Fruit fly (Drosophila melanogaster) whole organism, embryonic: ENCODE measurements around the gene NaPi-III.

Source experiments
- Atf6 ChIP-seq: fragments of 200-800 bp; sonication (Bioruptor generic); IDR thresholded peaks from 2 replicates; pipeline ENCODE4 v1.3.6; 2022; ENCODE audit warnings: missing biosample characterization, missing genetic modification characterization
- B-H1 ChIP-seq: fragments of 200-800 bp; sonication (Bioruptor generic); IDR thresholded peaks from 3 replicates; pipeline ENCODE4 v1.3.6; 2022; ENCODE audit warnings: missing biosample characterization, missing genetic modification characterization
- Bteb2 ChIP-seq: fragments of 200-800 bp; sonication (Bioruptor generic); optimal IDR thresholded peaks from 2 replicates; lab custom pipeline; 2016; ENCODE audit warnings: missing biosample characterization, missing genetic modification characterization
- CG10274 ChIP-seq: fragments of 200-800 bp; sonication (Bioruptor generic); optimal IDR thresholded peaks from 3 replicates; lab custom pipeline; 2017; ENCODE audit warnings: missing biosample characterization, mild to moderate bottlenecking, missing genetic modification characterization
- CG10565 ChIP-seq: fragments of 200-800 bp; sonication (Bioruptor generic); optimal IDR thresholded peaks from 3 replicates; lab custom pipeline; 2016; ENCODE audit warnings: missing biosample characterization, mild to moderate bottlenecking, missing genetic modification characterization
- CG10959 ChIP-seq: fragments of 200-800 bp; sonication (Bioruptor generic); IDR thresholded peaks from 2 replicates; pipeline ENCODE4 v1.3.6; 2022; ENCODE audit warnings: missing biosample characterization, missing genetic modification characterization
- CG11398 ChIP-seq: fragments of 200-800 bp; sonication (Bioruptor generic); optimal IDR thresholded peaks from 2 replicates; lab custom pipeline; 2016; ENCODE audit warnings: missing biosample characterization, missing genetic modification characterization
- CG11456 ChIP-seq: fragments of 200-800 bp; sonication (Bioruptor generic); IDR thresholded peaks from 3 replicates; pipeline ENCODE4 v1.3.6; 2022; ENCODE audit warnings: missing biosample characterization, missing genetic modification characterization
- CG11695 ChIP-seq: fragments of 200-800 bp; sonication (Bioruptor generic); IDR thresholded peaks from 3 replicates; pipeline ENCODE4 v1.3.6; 2022; ENCODE audit warnings: missing biosample characterization, missing genetic modification characterization
- CG12219 ChIP-seq: fragments of 200-800 bp; sonication (Bioruptor generic); optimal IDR thresholded peaks from 3 replicates; lab custom pipeline; 2018; ENCODE audit warnings: missing biosample characterization, mild to moderate bottlenecking, missing genetic modification characterization
- CG14860 ChIP-seq: fragments of 200-800 bp; sonication (Bioruptor generic); IDR thresholded peaks from 3 replicates; pipeline ENCODE4 v1.3.6; 2022; ENCODE audit warnings: missing biosample characterization, missing genetic modification characterization; ENCODE audit not compliant: partially characterized antibody
- CG16815 ChIP-seq: fragments of 200-800 bp; sonication (Bioruptor generic); optimal IDR thresholded peaks from 3 replicates; lab custom pipeline; 2017; ENCODE audit warnings: missing biosample characterization, mild to moderate bottlenecking, missing genetic modification characterization
- CG17328 ChIP-seq: fragments of 200-800 bp; sonication (Bioruptor generic); IDR thresholded peaks from 2 replicates; pipeline ENCODE4 v1.3.6; 2022; ENCODE audit warnings: missing biosample characterization, missing genetic modification characterization
- CG3065 ChIP-seq: fragments of 200-800 bp; sonication (Bioruptor generic); optimal IDR thresholded peaks from 2 replicates; lab custom pipeline; 2016; ENCODE audit warnings: missing biosample characterization, missing genetic modification characterization
- CG6854 ChIP-seq: fragments of 200-800 bp; sonication (Bioruptor generic); optimal IDR thresholded peaks from 3 replicates; lab custom pipeline; 2017; ENCODE audit warnings: missing biosample characterization, mild to moderate bottlenecking, missing genetic modification characterization
- CG7556 ChIP-seq: fragments of 200-800 bp; sonication (Bioruptor generic); optimal IDR thresholded peaks from 2 replicates; lab custom pipeline; 2017; ENCODE audit warnings: missing biosample characterization, mild to moderate bottlenecking, missing genetic modification characterization
- CG8924 ChIP-seq: fragments of 200-800 bp; optimal IDR thresholded peaks from 3 replicates; lab custom pipeline; 2019; ENCODE audit warnings: missing biosample characterization, mild to moderate bottlenecking, missing genetic modification characterization, moderate library complexity
- CG9609 ChIP-seq: fragments of 200-800 bp; sonication (Bioruptor generic); optimal IDR thresholded peaks from 3 replicates; lab custom pipeline; 2016; ENCODE audit warnings: missing biosample characterization, missing genetic modification characterization
- CG9797 ChIP-seq: fragments of 200-800 bp; sonication (Bioruptor generic); optimal IDR thresholded peaks from 3 replicates; lab custom pipeline; 2018; ENCODE audit warnings: missing biosample characterization, mild to moderate bottlenecking, missing genetic modification characterization
- Dbx ChIP-seq: fragments of 200-800 bp; sonication (Bioruptor generic); IDR thresholded peaks from 3 replicates; pipeline ENCODE4 v1.3.6; 2022; ENCODE audit warnings: missing biosample characterization, missing genetic modification characterization
- Elba2 ChIP-seq: fragments of 200-800 bp; sonication (Bioruptor generic); optimal IDR thresholded peaks from 3 replicates; lab custom pipeline; 2016; ENCODE audit warnings: missing biosample characterization, missing genetic modification characterization
- Hmx ChIP-seq: fragments of 200-800 bp; sonication (Bioruptor generic); optimal IDR thresholded peaks from 2 replicates; lab custom pipeline; 2016; ENCODE audit warnings: missing biosample characterization, missing genetic modification characterization
- Max ChIP-seq: fragments of 200-800 bp; sonication (Bioruptor generic); optimal IDR thresholded peaks from 2 replicates; lab custom pipeline; 2016; ENCODE audit warnings: missing biosample characterization, mild to moderate bottlenecking, missing genetic modification characterization
- Mrtf ChIP-seq: fragments of 200-800 bp; sonication (Bioruptor generic); IDR thresholded peaks from 3 replicates; pipeline ENCODE4 v1.3.6; 2022; ENCODE audit warnings: missing biosample characterization, missing genetic modification characterization
- NK7.1 ChIP-seq: fragments of 200-800 bp; sonication (Bioruptor generic); optimal IDR thresholded peaks from 3 replicates; lab custom pipeline; 2016; ENCODE audit warnings: missing biosample characterization, missing genetic modification characterization
- Oaz ChIP-seq: fragments of 200-800 bp; sonication (Bioruptor generic); IDR thresholded peaks from 2 replicates; pipeline ENCODE4 v1.3.6; 2022; ENCODE audit warnings: missing biosample characterization, missing genetic modification characterization
- Poxn ChIP-seq: fragments of 200-800 bp; sonication (Bioruptor generic); IDR thresholded peaks from 2 replicates; pipeline ENCODE4 v1.3.6; 2022; ENCODE audit warnings: missing biosample characterization, missing genetic modification characterization
- Taf1 ChIP-seq: fragments of 200-800 bp; sonication (Bioruptor generic); IDR thresholded peaks from 2 replicates; pipeline ENCODE4 v1.3.6; 2022; ENCODE audit warnings: missing biosample characterization, missing genetic modification characterization
- ac ChIP-seq: fragments of 200-800 bp; sonication (Bioruptor generic); optimal IDR thresholded peaks from 3 replicates; lab custom pipeline; 2017; ENCODE audit warnings: missing biosample characterization, mild to moderate bottlenecking, missing genetic modification characterization
- ato ChIP-seq: fragments of 200-800 bp; sonication (Bioruptor generic); IDR thresholded peaks from 2 replicates; pipeline ENCODE4 v1.3.6; 2022; ENCODE audit warnings: missing biosample characterization, missing genetic modification characterization; ENCODE audit not compliant: partially characterized antibody
- cas ChIP-seq: fragments of 200-800 bp; sonication (Bioruptor generic); IDR thresholded peaks from 2 replicates; pipeline ENCODE4 v1.3.6; 2022; ENCODE audit warnings: missing biosample characterization, missing genetic modification characterization
- chif ChIP-seq, 2 experiments: fragments of 200-800 bp; sonication (Bioruptor generic); optimal IDR thresholded peaks; 3 replicates each; lab custom pipeline; 2016; ENCODE audit warnings: missing biosample characterization in 2 of 2, missing genetic modification characterization in 2 of 2
- chn ChIP-seq: fragments of 200-800 bp; sonication (Bioruptor generic); optimal IDR thresholded peaks from 2 replicates; lab custom pipeline; 2016; ENCODE audit warnings: missing biosample characterization, missing genetic modification characterization
- ci ChIP-seq: fragments of 200-800 bp; sonication (Bioruptor generic); IDR thresholded peaks from 3 replicates; pipeline ENCODE4 v1.3.6; 2022; ENCODE audit warnings: missing biosample characterization, missing genetic modification characterization
- croc ChIP-seq: fragments of 200-800 bp; sonication (Bioruptor generic); conservative IDR thresholded peaks from 3 replicates; pipeline ENCODE4 v1.3.6; 2022; ENCODE audit warnings: missing biosample characterization, missing genetic modification characterization
- gce ChIP-seq: fragments of 200-800 bp; sonication (Bioruptor generic); IDR thresholded peaks from 3 replicates; pipeline ENCODE4 v1.3.6; 2022; ENCODE audit warnings: missing biosample characterization, missing genetic modification characterization
- jing ChIP-seq: fragments of 200-800 bp; sonication (Bioruptor generic); optimal IDR thresholded peaks from 2 replicates; lab custom pipeline; 2018; ENCODE audit warnings: missing biosample characterization, mild to moderate bottlenecking, missing genetic modification characterization
- lab ChIP-seq: fragments of 200-800 bp; sonication (Bioruptor generic); optimal IDR thresholded peaks from 3 replicates; lab custom pipeline; 2017; ENCODE audit warnings: missing biosample characterization, missing genetic modification characterization, mild to moderate bottlenecking, moderate library complexity, missing genetic modification reagents
- mld ChIP-seq: fragments of 200-800 bp; sonication (Bioruptor generic); IDR thresholded peaks from 3 replicates; pipeline ENCODE4 v1.3.6; 2022; ENCODE audit warnings: missing biosample characterization, missing genetic modification characterization; ENCODE audit not compliant: partially characterized antibody
- org-1 ChIP-seq: fragments of 200-800 bp; sonication (Bioruptor generic); optimal IDR thresholded peaks from 2 replicates; lab custom pipeline; 2017; ENCODE audit warnings: missing biosample characterization, missing genetic modification characterization
- pan ChIP-seq, 4 experiments: fragments of >200 bp in 3 of 4; fragments of 200-800 bp in 1 of 4; sonication (Bioruptor generic) in 1 of 4; optimal IDR thresholded peaks in 3 of 4; IDR thresholded peaks in 1 of 4; 2 replicates each; pipeline versions ENCODE4 v1.3.6 to Lab custom; 2017 to 2022; ENCODE audit warnings: missing biosample characterization in 2 of 4, missing genetic modification characterization in 2 of 4, mixed read lengths in 1 of 4
- pho ChIP-seq: fragments of 200-800 bp; sonication (Bioruptor generic); optimal IDR thresholded peaks from 2 replicates; lab custom pipeline; 2016; ENCODE audit warnings: missing biosample characterization, missing genetic modification characterization
- scrt ChIP-seq: fragments of 200-800 bp; sonication (Bioruptor generic); optimal IDR thresholded peaks from 2 replicates; lab custom pipeline; 2018; ENCODE audit warnings: missing biosample characterization, mild to moderate bottlenecking, missing genetic modification characterization, moderate library complexity
- sens ChIP-seq: fragments of 200-800 bp; sonication (Bioruptor generic); peaks from one replicate; lab custom pipeline; 2016; ENCODE audit warnings: missing biosample characterization, missing genetic modification characterization
- sqz ChIP-seq: fragments of 200-800 bp; sonication (Bioruptor generic); optimal IDR thresholded peaks from 3 replicates; lab custom pipeline; 2018; ENCODE audit warnings: missing biosample characterization, mild to moderate bottlenecking, missing genetic modification characterization
- tin ChIP-seq: fragments of 200-800 bp; sonication (Bioruptor generic); optimal IDR thresholded peaks from 3 replicates; lab custom pipeline; 2016; ENCODE audit warnings: missing biosample characterization, missing genetic modification characterization
- tio ChIP-seq: fragments of 200-800 bp; sonication (Bioruptor generic); optimal IDR thresholded peaks from 2 replicates; lab custom pipeline; 2017; ENCODE audit warnings: missing biosample characterization, missing genetic modification characterization, inconsistent platforms
- trem ChIP-seq: fragments of 200-800 bp; optimal IDR thresholded peaks from 3 replicates; lab custom pipeline; 2019; ENCODE audit warnings: missing biosample characterization, mild to moderate bottlenecking, missing genetic modification characterization, moderate library complexity
- vfl ChIP-seq: fragments of 200-800 bp; sonication (Bioruptor generic); optimal IDR thresholded peaks from 2 replicates; lab custom pipeline; 2016; ENCODE audit warnings: missing biosample characterization, missing genetic modification characterization
- wor ChIP-seq: fragments of 200-800 bp; sonication (Bioruptor generic); IDR thresholded peaks from 2 replicates; pipeline ENCODE4 v1.3.6; 2022; ENCODE audit warnings: missing biosample characterization, missing genetic modification characterization

The NaPi-III gene

dm6 chr3L:11089805-11090440 is 33.2 kb upstream of the NaPi-III start (continued):
- TF ChIP-seq gce (GFP tag; lab: Robert Waterston, UW) (peak; percentile 59), Taf1 (GFP tag; lab: Robert Waterston, UW) (0 out of 2 replicates have a peak, but pooled peaks have one; percentile 15), Poxn (GFP tag; lab: Robert Waterston, UW) (no peak), croc (peak; percentile 68), B-H1 (peak; percentile 50), CG10274 (GFP tag; lab: Kevin White, UChicago) (peak; percentile 75), tio (peak; percentile 95), pan (optimal IDR thresholded peaks at IDR 0.05; lab: Kevin White, UChicago) (no peak), pan (GFP tag; optimal IDR thresholded peaks at IDR 0.05 in 1 of 2, IDR thresholded peaks at IDR 0.05 in 1 of 2) (peak in 1 of 2 experiments; percentile 84), chn (peak; percentile 84), CG10565 (peak; percentile 29), pho (GFP tag; lab: Kevin White, UChicago) (peak; percentile 69), CG17328 (GFP tag; lab: Robert Waterston, UW) (peak; percentile 70), CG10959 (GFP tag; lab: Robert Waterston, UW) (peak; percentile 83), sqz (peak; percentile 86), Oaz (GFP tag; lab: Robert Waterston, UW) (peak; percentile 43; the same call in 1 of the 2 replicates), ac (GFP tag; lab: Kevin White, UChicago) (peak; percentile 75), CG12219 (peak; percentile 85), NK7.1 (peak; percentile 79), Max (GFP tag; lab: Kevin White, UChicago) (peak; percentile 93), lab (peak; percentile 89), chif (GFP tag; optimal IDR thresholded peaks at IDR 0.05; lab: Kevin White, UChicago) (peak; percentile 83), ato (GFP tag; lab: Robert Waterston, UW) (no peak), CG3065 (GFP tag; lab: Kevin White, UChicago) (peak; percentile 68), trem (tag; lab: Kevin White, UChicago) (peak; percentile 49), sens (GFP tag; lab: Kevin White, UChicago) (peak; percentile 99), Dbx (peak; percentile 53; the same call in 1 of the 3 replicates), CG8924 (tag; lab: Kevin White, UChicago) (peak; percentile 97), cas (GFP tag; lab: Robert Waterston, UW) (no peak), Hmx (peak; percentile 68), CG11398 (GFP tag; lab: Kevin White, UChicago) (peak; percentile 83), CG16815 (GFP tag; lab: Kevin White, UChicago) (peak; percentile 86), CG9797 (GFP tag; lab: Kevin White, UChicago) (peak; percentile 39), Mrtf (GFP tag; lab: Robert Waterston, UW) (peak; percentile 53; the same call in 1 of the 3 replicates), CG14860 (GFP tag; lab: Robert Waterston, UW) (peak; percentile 47; the same call in 1 of the 3 replicates), CG6854 (GFP tag; lab: Kevin White, UChicago) (peak; percentile 76), wor (GFP tag; lab: Robert Waterston, UW) (peak; percentile 86), scrt (GFP tag; lab: Kevin White, UChicago) (peak; percentile 31), CG9609 (peak; percentile 54), vfl (peak; percentile 29), CG11456 (GFP tag; lab: Robert Waterston, UW) (no peak), jing (GFP tag; lab: Kevin White, UChicago) (peak; percentile 79), CG11695 (GFP tag; lab: Robert Waterston, UW) (peak; percentile 86), Elba2 (GFP tag; lab: Kevin White, UChicago) (peak; percentile 65), org-1 (peak; percentile 90), Bteb2 (GFP tag; lab: Kevin White, UChicago) (peak; percentile 82), tin (GFP tag; lab: Kevin White, UChicago) (peak; percentile 87), Atf6 (GFP tag; lab: Robert Waterston, UW) (peak; percentile 83; the same call in 1 of the 2 replicates), mld (GFP tag; lab: Robert Waterston, UW) (no peak), CG7556 (peak; percentile 98), ci (GFP tag; lab: Robert Waterston, UW) (peak; percentile 88)
